Fruit fly (Drosophila melanogaster) whole organism, adult: Measurements from ENCODE around the gene CG31924.

ENCODE experiments used
- CG11617 ChIP-seq: fragments of 200-800 bp; sonication (Bioruptor generic); optimal IDR thresholded peaks from 2 replicates; lab custom pipeline; 2017; ENCODE audit warnings: mild to moderate bottlenecking, missing biosample characterization, missing genetic modification reagents, missing genetic modification characterization
- CG12768 ChIP-seq: fragments of 200-800 bp; sonication (Bioruptor generic); optimal IDR thresholded peaks from 2 replicates; lab custom pipeline; 2017; ENCODE audit warnings: missing biosample characterization, missing genetic modification characterization, mild to moderate bottlenecking, moderate library complexity, missing genetic modification reagents
- CG14711 ChIP-seq: fragments of 200-800 bp; sonication (Bioruptor generic); optimal IDR thresholded peaks from 2 replicates; lab custom pipeline; 2018; ENCODE audit warnings: missing biosample characterization, mild to moderate bottlenecking, missing genetic modification characterization, moderate library complexity
- CG1620 ChIP-seq: fragments of 200-800 bp; sonication (Bioruptor generic); optimal IDR thresholded peaks from 2 replicates; lab custom pipeline; 2016; ENCODE audit warnings: missing biosample characterization, missing genetic modification characterization
- CG33017 ChIP-seq: fragments of 200-800 bp; sonication (Bioruptor generic); optimal IDR thresholded peaks from 2 replicates; lab custom pipeline; 2018; ENCODE audit warnings: missing biosample characterization, mild to moderate bottlenecking, missing genetic modification characterization, moderate library complexity
- CG5204 ChIP-seq: fragments of 200-800 bp; sonication (Bioruptor generic); optimal IDR thresholded peaks from 2 replicates; lab custom pipeline; 2016; ENCODE audit warnings: missing biosample characterization, missing genetic modification characterization
- CG7045 ChIP-seq: fragments of 200-800 bp; sonication (Bioruptor generic); optimal IDR thresholded peaks from 2 replicates; lab custom pipeline; 2017; ENCODE audit warnings: missing biosample characterization, mild to moderate bottlenecking, missing genetic modification characterization
- CG7101 ChIP-seq: fragments of 200-800 bp; sonication (Bioruptor generic); optimal IDR thresholded peaks from 2 replicates; lab custom pipeline; 2018; ENCODE audit warnings: missing biosample characterization, mild to moderate bottlenecking, missing genetic modification characterization, moderate library complexity
- Clk ChIP-seq: fragments of 200-800 bp; sonication (Bioruptor generic); optimal IDR thresholded peaks from 2 replicates; lab custom pipeline; 2017; ENCODE audit warnings: missing biosample characterization, missing genetic modification characterization
- Crg-1 ChIP-seq: fragments of 200-800 bp; sonication (Bioruptor generic); optimal IDR thresholded peaks from 2 replicates; lab custom pipeline; 2016; ENCODE audit warnings: missing biosample characterization, missing genetic modification characterization
- Hr96 ChIP-seq: fragments of 200-800 bp; sonication (Bioruptor generic); optimal IDR thresholded peaks from 2 replicates; lab custom pipeline; 2016; ENCODE audit warnings: missing biosample characterization, missing genetic modification characterization
- Mnt ChIP-seq: fragments of 200-800 bp; sonication (Bioruptor generic); optimal IDR thresholded peaks from 2 replicates; lab custom pipeline; 2016; ENCODE audit warnings: missing biosample characterization, mild to moderate bottlenecking, missing genetic modification characterization
- bab1 ChIP-seq: fragments of 200-800 bp; sonication (Bioruptor generic); optimal IDR thresholded peaks from 3 replicates; lab custom pipeline; 2019; ENCODE audit warnings: missing biosample characterization, mild to moderate bottlenecking, missing genetic modification characterization, moderate library complexity
- cic ChIP-seq: fragments of 200-800 bp; sonication (Bioruptor generic); optimal IDR thresholded peaks from 2 replicates; lab custom pipeline; 2017; ENCODE audit warnings: missing biosample characterization, mild to moderate bottlenecking, missing genetic modification characterization, moderate library complexity
- cnc ChIP-seq, 2 experiments: fragments of >200 bp; optimal IDR thresholded peaks; 2 replicates each; lab custom pipeline; 2017
- kay ChIP-seq: fragments of 200-800 bp; sonication (Bioruptor generic); peaks from one replicate; lab custom pipeline; 2016; ENCODE audit warnings: missing biosample characterization, missing genetic modification characterization, borderline replicate concordance
- ovo ChIP-seq: fragments of 200-800 bp; sonication (Bioruptor generic); optimal IDR thresholded peaks from 2 replicates; lab custom pipeline; 2016; ENCODE audit warnings: missing biosample characterization, missing genetic modification characterization
- pad ChIP-seq: fragments of 200-800 bp; sonication (Bioruptor generic); optimal IDR thresholded peaks from 3 replicates; lab custom pipeline; 2017; ENCODE audit warnings: missing biosample characterization, missing genetic modification characterization, mild to moderate bottlenecking, moderate library complexity, missing genetic modification reagents
- tj ChIP-seq: fragments of 200-800 bp; sonication (Bioruptor generic); optimal IDR thresholded peaks from 3 replicates; lab custom pipeline; 2017; ENCODE audit warnings: missing biosample characterization, mild to moderate bottlenecking, missing genetic modification characterization, moderate library complexity
- toe ChIP-seq: fragments of 200-800 bp; sonication (Bioruptor generic); optimal IDR thresholded peaks from 2 replicates; lab custom pipeline; 2016; ENCODE audit warnings: missing biosample characterization, missing genetic modification characterization

Gene CG31924

DNA sequence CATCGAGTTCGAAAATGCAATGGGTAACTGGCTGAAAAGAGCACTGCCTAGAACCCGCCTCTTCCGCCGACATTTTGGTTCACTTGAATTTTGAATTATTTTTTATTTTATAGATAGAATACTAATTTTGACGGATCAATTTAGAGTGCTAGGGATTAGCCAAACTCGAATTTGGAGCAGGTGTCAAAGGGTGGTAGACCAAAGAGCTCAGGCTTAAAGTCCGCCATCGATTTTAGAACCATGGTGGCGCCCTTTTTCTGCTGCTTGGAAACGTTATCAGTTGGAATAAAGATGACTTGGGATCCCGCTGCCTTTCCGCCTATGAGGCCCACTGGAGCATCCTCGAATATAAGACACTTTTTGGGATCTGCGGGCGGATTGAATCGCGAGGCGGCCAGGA is at the start of gene CG31924:
Gene CG31924, minus strand, starts transcription at position 101 of the 400 bp plus-strand sequence.
- TF ChIP-seq CG7045 (no peak), Crg-1 (GFP tag; lab: Kevin White, UChicago) (no peak), toe (GFP tag; lab: Kevin White, UChicago) (no peak), pad (GFP tag; lab: Kevin White, UChicago) (no peak), CG12768 (GFP tag; lab: Kevin White, UChicago) (no peak), tj (GFP tag; lab: Kevin White, UChicago) (no peak), cnc (optimal IDR thresholded peaks at IDR 0.05; lab: Kevin White, UChicago) (no peak), ovo (GFP tag; lab: Kevin White, UChicago) (no peak)

DNA sequence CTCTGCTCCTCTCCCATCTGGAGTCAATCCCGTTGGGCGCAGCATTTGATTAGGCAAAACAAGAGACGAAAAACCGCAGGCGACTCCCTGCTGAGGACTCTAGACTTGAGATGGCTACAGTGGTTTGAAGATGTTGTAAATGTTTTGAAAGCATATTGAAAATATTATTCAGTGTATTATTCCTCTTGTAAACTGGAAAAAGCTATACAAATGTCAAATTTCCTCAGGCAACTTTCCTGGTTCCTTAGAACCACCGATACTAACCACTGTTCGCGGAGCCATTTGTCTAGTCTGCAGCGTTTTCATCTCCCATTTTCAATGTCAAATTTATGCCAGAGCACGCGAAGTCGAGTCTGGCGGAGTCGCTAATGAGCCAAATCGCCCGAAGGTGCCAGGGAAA is 48.0 kb upstream of the CG31924 start:
- TF ChIP-seq toe (GFP tag; lab: Kevin White, UChicago) (no peak), CG12768 (GFP tag; lab: Kevin White, UChicago) (no peak), cnc (optimal IDR thresholded peaks at IDR 0.05; lab: Kevin White, UChicago) (no peak), ovo (GFP tag; lab: Kevin White, UChicago) (no peak), Crg-1 (GFP tag; lab: Kevin White, UChicago) (no peak), CG33017 (tag; lab: Kevin White, UChicago) (no peak), tj (GFP tag; lab: Kevin White, UChicago) (no peak), Hr96 (GFP tag; lab: Kevin White, UChicago) (no peak), CG14711 (tag; lab: Kevin White, UChicago) (no peak), bab1 (GFP tag; lab: Kevin White, UChicago) (no peak), CG11617 (GFP tag; lab: Kevin White, UChicago) (no peak), Clk (GFP tag; lab: Kevin White, UChicago) (no peak), CG1620 (GFP tag; lab: Kevin White, UChicago) (no peak), CG7101 (tag; lab: Kevin White, UChicago) (no peak), CG7045 (no peak), cic (GFP tag; lab: Kevin White, UChicago) (no peak), CG5204 (GFP tag; lab: Kevin White, UChicago) (no peak), Mnt (GFP tag; lab: Kevin White, UChicago) (no peak)

- TF ChIP-seq kay (GFP tag; lab: Kevin White, UChicago) = no peak
These were observed 44.7 kb upstream of the CG31924 start for dm6 chr2L:1399434-1399833.

DNA sequence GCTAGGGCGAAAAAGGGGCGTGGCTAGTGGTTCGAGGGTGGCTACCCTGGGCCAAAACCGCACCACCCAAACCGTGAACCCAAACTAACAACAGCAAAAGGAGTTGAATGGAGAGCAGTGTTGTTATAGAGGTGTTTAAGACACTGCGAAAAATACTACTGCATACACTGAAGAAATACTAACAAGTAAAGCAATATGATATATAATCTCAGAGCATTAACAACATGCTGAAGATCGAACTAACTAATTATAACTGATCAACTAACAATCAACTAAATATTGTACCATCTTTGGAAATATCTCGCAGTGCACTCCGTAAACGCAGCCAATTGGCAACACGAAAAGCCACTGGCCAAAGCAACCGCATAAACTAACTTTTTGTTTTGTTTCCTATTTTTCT is 38.9 kb upstream of the CG31924 start:
- TF ChIP-seq kay (GFP tag; lab: Kevin White, UChicago) (no peak), CG7045 (no peak), CG7101 (tag; lab: Kevin White, UChicago) (no peak), pad (GFP tag; lab: Kevin White, UChicago) (no peak)

- TF ChIP-seq ovo (GFP tag; lab: Kevin White, UChicago) (no peak), Hr96 (GFP tag; lab: Kevin White, UChicago) (no peak), CG33017 (tag; lab: Kevin White, UChicago) (no peak), Clk (GFP tag; lab: Kevin White, UChicago) (no peak), CG12768 (GFP tag; lab: Kevin White, UChicago) (no peak), CG1620 (GFP tag; lab: Kevin White, UChicago) (no peak), toe (GFP tag; lab: Kevin White, UChicago) (no peak), pad (GFP tag; lab: Kevin White, UChicago) (no peak), Mnt (GFP tag; lab: Kevin White, UChicago) (no peak), CG7101 (tag; lab: Kevin White, UChicago) (no peak), Crg-1 (GFP tag; lab: Kevin White, UChicago) (no peak)
These were observed 35.6 kb upstream of the CG31924 start for dm6 chr2L:1390271-1390670.

- no peak for TF ChIP-seq cnc (optimal IDR thresholded peaks at IDR 0.05; lab: Kevin White, UChicago)
- TF ChIP-seq cic (GFP tag; lab: Kevin White, UChicago) = no peak
- TF ChIP-seq tj (GFP tag; lab: Kevin White, UChicago) = no peak
- TF ChIP-seq CG11617 (GFP tag; lab: Kevin White, UChicago) = no peak
- TF ChIP-seq pad (GFP tag; lab: Kevin White, UChicago) = no peak
- no peak for TF ChIP-seq CG7101 (tag; lab: Kevin White, UChicago)
- TF ChIP-seq CG1620 (GFP tag; lab: Kevin White, UChicago) = no peak
- TF ChIP-seq CG33017 (tag; lab: Kevin White, UChicago) = no peak
These were observed 33.1 kb upstream of the CG31924 start for dm6 chr2L:1387811-1388210.

dm6 chr2L:1386512-1386911 is 31.8 kb upstream of the CG31924 start:
- TF ChIP-seq cic (GFP tag; lab: Kevin White, UChicago) (no peak), Crg-1 (GFP tag; lab: Kevin White, UChicago) (no peak), CG12768 (GFP tag; lab: Kevin White, UChicago) (no peak), bab1 (GFP tag; lab: Kevin White, UChicago) (no peak), CG33017 (tag; lab: Kevin White, UChicago) (no peak), CG7101 (tag; lab: Kevin White, UChicago) (no peak), Hr96 (GFP tag; lab: Kevin White, UChicago) (no peak), tj (GFP tag; lab: Kevin White, UChicago) (no peak), CG7045 (no peak), Clk (GFP tag; lab: Kevin White, UChicago) (no peak), kay (GFP tag; lab: Kevin White, UChicago) (no peak), cnc (optimal IDR thresholded peaks at IDR 0.05; lab: Kevin White, UChicago) (no peak), toe (GFP tag; lab: Kevin White, UChicago) (no peak), CG11617 (GFP tag; lab: Kevin White, UChicago) (no peak), pad (GFP tag; lab: Kevin White, UChicago) (no peak), ovo (GFP tag; lab: Kevin White, UChicago) (no peak), CG1620 (GFP tag; lab: Kevin White, UChicago) (no peak), Mnt (GFP tag; lab: Kevin White, UChicago) (no peak), CG5204 (GFP tag; lab: Kevin White, UChicago) (no peak), CG14711 (tag; lab: Kevin White, UChicago) (no peak)
